Worm (Caenorhabditis elegans): Measurements from ENCODE around the gene nep-3.

DNA sequence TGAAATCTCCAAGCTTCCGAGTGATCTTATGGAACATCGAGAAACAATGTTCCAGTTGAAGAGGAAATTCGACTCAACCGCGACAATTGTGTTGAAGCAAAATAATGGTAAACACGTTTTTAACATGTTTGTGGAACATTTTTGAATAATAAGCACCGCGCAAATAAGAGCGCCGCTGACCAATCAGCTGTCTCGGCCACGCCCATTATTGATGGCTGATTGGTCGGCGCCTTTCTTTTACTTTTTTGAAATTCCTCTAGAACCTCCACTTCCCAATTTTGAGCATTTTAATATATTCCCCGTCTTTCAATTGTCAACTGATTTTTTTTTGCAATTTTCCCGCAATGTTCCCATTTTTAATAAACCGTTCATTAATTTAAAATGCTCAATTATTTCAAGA is 31.1 kb upstream of the nep-3 start:
- TF ChIP-seq mdl-1 (tag; optimal IDR thresholded peaks at IDR 0.05) (no peak), mbf-1 (tag; optimal IDR thresholded peaks at IDR 0.05) (no peak), nhr-11 (tag; optimal IDR thresholded peaks at IDR 0.05) (no peak), sma-3 (GFP tag; optimal IDR thresholded peaks at IDR 0.05) (no peak), nhr-10 (tag; optimal IDR thresholded peaks at IDR 0.05) (no peak), skn-1 (tag; optimal IDR thresholded peaks at IDR 0.05) (no peak), crh-2 (tag; optimal IDR thresholded peaks at IDR 0.05) (no peak), zag-1 (tag; optimal IDR thresholded peaks at IDR 0.05) (no peak), ama-1 (optimal IDR thresholded peaks at IDR 0.05) (no peak), R02D3.7 (tag; optimal IDR thresholded peaks at IDR 0.05) (no peak), unc-62 (GFP tag; optimal IDR thresholded peaks at IDR 0.05) (no peak), nhr-77 (tag; optimal IDR thresholded peaks at IDR 0.05) (no peak), ztf-4 (tag; optimal IDR thresholded peaks at IDR 0.05) (no peak)

All from whole organism, L2 larva.